Worm (Caenorhabditis elegans) whole organism, L4/young adult: ENCODE measurements around the gene F43C11.6.
A peak's percentile ranks its signal among the peaks of the same experiment; 100 is the strongest.

Source experiments
- W03F9.2 ChIP-seq: fragments of 150-350 bp; optimal IDR thresholded peaks from 2 replicates; lab custom pipeline; 2014; ENCODE audit warnings: missing biosample characterization, missing genetic modification characterization
- dao-5 ChIP-seq: sonication (generic microtip); optimal IDR thresholded peaks from 2 replicates; lab custom pipeline; 2016; ENCODE audit warnings: missing genotype, missing genetic modification characterization, moderate library complexity, missing compliant biosample characterization
- him-1 ChIP-seq: sonication (generic microtip); optimal IDR thresholded peaks from 2 replicates; lab custom pipeline; 2016; ENCODE audit warnings: missing genotype, missing genetic modification reagents, missing genetic modification characterization, missing compliant biosample characterization

The F43C11.6 gene

ce11 chrII:2366623-2367365 is 24.6 kb downstream of the F43C11.6 start, which contains the start of the genes F43C11.12 and F16G10.5:
Gene F43C11.12, minus strand, starts transcription at chrII:2366723.
Gene F16G10.5, plus strand, starts transcription at chrII:2367315.
- TF ChIP-seq W03F9.2 (tag; lab: Kevin White, UChicago) (no peak), him-1 (tag; lab: Kevin White, UChicago) (no peak), dao-5 (no peak)

ce11 chrII:2368956-2369355 is 26.7 kb downstream of the F43C11.6 start, which contains the start of gene hpo-25:
Gene hpo-25, plus strand, starts transcription at chrII:2369256.
- no peak for TF ChIP-seq dao-5
- TF ChIP-seq him-1 (tag; lab: Kevin White, UChicago), result no peak
- no peak for TF ChIP-seq W03F9.2 (tag; lab: Kevin White, UChicago)

ce11 chrII:2372090-2372489 is 29.9 kb downstream of the F43C11.6 start, which contains the start of gene F16G10.3:
Gene F16G10.3, plus strand, starts transcription at chrII:2372390.
- TF ChIP-seq dao-5, result no peak
- no peak for TF ChIP-seq W03F9.2 (tag; lab: Kevin White, UChicago)
- TF ChIP-seq him-1 (tag; lab: Kevin White, UChicago), result no peak

ce11 chrII:2374973-2375372 is 32.7 kb downstream of the F43C11.6 start, which contains the start of gene F16G10.2:
Gene F16G10.2, plus strand, starts transcription at chrII:2375273.
- TF ChIP-seq W03F9.2 (tag; lab: Kevin White, UChicago), result no peak
- no peak for TF ChIP-seq dao-5
- TF ChIP-seq him-1 (tag; lab: Kevin White, UChicago), result no peak

- no peak for TF ChIP-seq dao-5
- TF ChIP-seq him-1 (tag; lab: Kevin White, UChicago), result no peak
- TF ChIP-seq W03F9.2 (tag; lab: Kevin White, UChicago), result no peak
These were observed 35.5 kb downstream of the F43C11.6 start, which contains the start of gene F16G10.6 for ce11 chrII:2377751-2378150. Gene F16G10.6, minus strand, starts transcription at chrII:2377851.

ce11 chrII:2378465-2379009 is 36.3 kb downstream of the F43C11.6 start:
- TF ChIP-seq W03F9.2 (tag; lab: Kevin White, UChicago), result peak; percentile 18
- no peak for TF ChIP-seq dao-5

- TF ChIP-seq dao-5, result no peak
- no peak for TF ChIP-seq W03F9.2 (tag; lab: Kevin White, UChicago)
- no peak for TF ChIP-seq him-1 (tag; lab: Kevin White, UChicago)
These were observed 37.4 kb downstream of the F43C11.6 start for ce11 chrII:2379673-2380072.

ce11 chrII:2380174-2380573 is 37.9 kb downstream of the F43C11.6 start, which contains the start of gene F16G10.7:
Gene F16G10.7, minus strand, starts transcription at chrII:2380274.
- TF ChIP-seq dao-5, result no peak
- no peak for TF ChIP-seq him-1 (tag; lab: Kevin White, UChicago)
- TF ChIP-seq W03F9.2 (tag; lab: Kevin White, UChicago), result no peak

- TF ChIP-seq dao-5 (no peak), W03F9.2 (tag; lab: Kevin White, UChicago) (no peak), him-1 (tag; lab: Kevin White, UChicago) (no peak)
These were observed 41.1 kb downstream of the F43C11.6 start, which contains the start of gene F16G10.8 for ce11 chrII:2383334-2383733. Gene F16G10.8, minus strand, starts transcription at chrII:2383434.

- no peak for TF ChIP-seq W03F9.2 (tag; lab: Kevin White, UChicago)
These were observed 43.3 kb downstream of the F43C11.6 start, which contains the start of gene F16G10.9 for ce11 chrII:2385495-2385894. Gene F16G10.9, minus strand, starts transcription at chrII:2385595.

- no peak for TF ChIP-seq him-1 (tag; lab: Kevin White, UChicago)
- no peak for TF ChIP-seq W03F9.2 (tag; lab: Kevin White, UChicago)
- no peak for TF ChIP-seq dao-5
These were observed 48.7 kb downstream of the F43C11.6 start, which contains the start of gene F16G10.10 for ce11 chrII:2390884-2391283. Gene F16G10.10, minus strand, starts transcription at chrII:2390984.
